Fruit fly (Drosophila melanogaster) whole organism, wandering third instar larva: ENCODE data around the gene Rhau.

Experiments
- GATAd ChIP-seq: sonication (Bioruptor generic); optimal IDR thresholded peaks from 2 replicates; lab custom pipeline; 2016; ENCODE audit warnings: missing biosample characterization, missing genetic modification characterization
- Hr78 ChIP-seq: fragments of >200 bp; optimal IDR thresholded peaks from 2 replicates; lab custom pipeline; 2017; ENCODE audit warnings: missing biosample characterization, missing genetic modification characterization
- Sp1 ChIP-seq: fragments of 200-800 bp; sonication (Bioruptor generic); optimal IDR thresholded peaks from 3 replicates; lab custom pipeline; 2019; ENCODE audit warnings: missing biosample characterization, mild to moderate bottlenecking, missing genetic modification characterization, moderate library complexity
- fru ChIP-seq: fragments of 200-800 bp; sonication (Bioruptor generic); optimal IDR thresholded peaks from 3 replicates; lab custom pipeline; 2016; ENCODE audit warnings: missing biosample characterization, mild to moderate bottlenecking, missing genetic modification characterization
- h ChIP-seq: fragments of 200-800 bp; sonication (Bioruptor generic); optimal IDR thresholded peaks from 3 replicates; lab custom pipeline; 2016; ENCODE audit warnings: missing biosample characterization, mild to moderate bottlenecking, missing genetic modification characterization
- lola ChIP-seq: fragments of >200 bp; optimal IDR thresholded peaks from 2 replicates; lab custom pipeline; 2017; ENCODE audit warnings: missing biosample characterization, missing genetic modification characterization
- psq ChIP-seq: fragments of 200-800 bp; sonication (Bioruptor generic); optimal IDR thresholded peaks from 3 replicates; lab custom pipeline; 2017; ENCODE audit warnings: missing biosample characterization, mild to moderate bottlenecking, missing genetic modification characterization, moderate library complexity
- usp ChIP-seq: fragments of >200 bp; optimal IDR thresholded peaks from 2 replicates; lab custom pipeline; 2017; ENCODE audit warnings: missing biosample characterization, missing genetic modification characterization

DNA sequence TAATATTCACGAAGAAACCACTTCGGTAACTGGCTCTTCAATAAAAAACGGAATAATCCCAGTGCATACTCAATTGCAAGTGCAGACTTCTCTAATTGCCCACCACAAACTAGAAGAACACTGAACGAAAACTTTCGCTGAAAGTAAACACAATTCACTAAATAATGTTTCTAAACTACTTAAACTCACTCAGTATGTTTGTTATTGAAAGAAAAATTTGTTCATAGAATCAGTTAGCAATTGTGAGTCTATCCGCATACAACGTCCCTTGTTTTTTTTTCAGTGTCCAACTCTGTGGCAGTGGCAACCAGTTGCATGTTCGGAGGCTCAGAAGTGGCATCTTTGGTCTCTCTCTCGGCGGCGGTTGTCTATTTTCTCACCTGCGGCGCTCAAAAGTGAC lies 36.3 kb downstream of the Rhau start:
- TF ChIP-seq Hr78 (GFP tag; lab: Kevin White, UChicago) (no peak), lola (no peak), h (GFP tag; lab: Kevin White, UChicago) (no peak), psq (GFP tag; lab: Kevin White, UChicago) (no peak), GATAd (GFP tag; lab: Kevin White, UChicago) (no peak), Sp1 (GFP tag; lab: Kevin White, UChicago) (no peak), fru (GFP tag; lab: Kevin White, UChicago) (no peak), usp (GFP tag; lab: Kevin White, UChicago) (no peak)
